Worm (Caenorhabditis elegans): ENCODE data around the gene T24A6.17.

T24A6.17 gene

DNA sequence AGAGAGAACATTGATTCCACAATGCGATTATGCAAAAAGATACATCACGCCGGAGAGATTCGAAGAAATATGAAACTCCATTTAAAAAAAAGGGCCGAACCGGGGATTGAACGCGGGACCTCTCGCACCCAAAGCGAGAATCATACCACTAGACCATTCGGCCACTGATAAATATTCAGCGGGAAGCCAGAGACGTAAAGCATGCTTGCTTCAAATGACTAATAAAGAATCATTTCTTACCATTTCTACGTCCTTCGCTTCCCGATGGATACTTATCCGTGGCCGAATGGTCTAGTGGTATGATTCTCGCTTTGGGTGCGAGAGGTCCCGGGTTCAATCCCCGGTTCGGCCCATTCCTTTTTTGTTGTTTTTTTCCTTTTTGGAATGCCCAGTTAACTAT is 24.0 kb upstream of the T24A6.17 start (continued):
- TF ChIP-seq ceh-58 (GFP tag; IDR thresholded peaks at IDR 0.05) (no peak), gei-17 (GFP tag; optimal IDR thresholded peaks at IDR 0.05) (no peak)

DNA sequence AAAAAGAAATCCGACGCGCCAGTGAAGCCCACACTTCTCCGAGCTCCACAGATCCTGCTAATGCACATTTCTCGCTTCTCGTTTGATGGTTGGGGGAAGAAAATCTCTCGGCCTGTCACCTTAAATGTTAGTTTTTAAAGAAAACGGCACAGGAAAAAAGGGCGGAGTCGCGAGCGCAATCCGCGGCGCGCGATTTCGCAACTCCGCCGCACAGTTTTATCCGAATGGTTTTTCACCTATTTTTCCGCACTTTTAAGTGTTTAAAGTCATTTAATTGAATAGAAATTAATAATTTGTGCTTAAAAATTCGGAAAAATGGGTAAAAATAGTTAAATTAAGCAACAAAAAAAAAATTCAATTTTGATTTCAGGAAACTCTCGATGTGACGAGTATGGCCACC is 23.4 kb upstream of the T24A6.17 start:
- TF ChIP-seq attf-3 (GFP tag; conservative IDR thresholded peaks at IDR 0.05) (0 out of 2 replicates have a peak, but pooled peaks have one; percentile 29), tlf-1 (GFP tag; optimal IDR thresholded peaks at IDR 0.05) (no peak), mel-28 (tag; optimal IDR thresholded peaks at IDR 0.05; ENCODE audit: borderline replicate concordance) (no peak), cebp-1 (GFP tag; IDR thresholded peaks at IDR 0.05) (peak; percentile 88), cebp-1 (tag; optimal IDR thresholded peaks at IDR 0.05) (peak; percentile 98), hmg-1.2 (GFP tag; IDR thresholded peaks at IDR 0.05) (0 out of 2 replicates have a peak, but pooled peaks have one; percentile 11), attf-5 (GFP tag; optimal IDR thresholded peaks at IDR 0.05) (peak; percentile 17), madf-10 (tag; optimal IDR thresholded peaks at IDR 0.05) (peak; percentile 10), ceh-40 (GFP tag; IDR thresholded peaks at IDR 0.05) (no peak), rcor-1 (GFP tag; IDR thresholded peaks at IDR 0.05) (0 out of 2 replicates have a peak, but pooled peaks have one; percentile 17), lin-54 (GFP tag; optimal IDR thresholded peaks at IDR 0.05) (peak; percentile 12), mcd-1 (GFP tag; IDR thresholded peaks at IDR 0.05) (peak; percentile 53), snpc-1.3 (tag; optimal IDR thresholded peaks at IDR 0.05; ENCODE audit: insufficient read depth) (peak; percentile 39), egrh-3 (GFP tag; IDR thresholded peaks at IDR 0.05) (peak; percentile 9; the same call in 1 of the 2 replicates)

DNA sequence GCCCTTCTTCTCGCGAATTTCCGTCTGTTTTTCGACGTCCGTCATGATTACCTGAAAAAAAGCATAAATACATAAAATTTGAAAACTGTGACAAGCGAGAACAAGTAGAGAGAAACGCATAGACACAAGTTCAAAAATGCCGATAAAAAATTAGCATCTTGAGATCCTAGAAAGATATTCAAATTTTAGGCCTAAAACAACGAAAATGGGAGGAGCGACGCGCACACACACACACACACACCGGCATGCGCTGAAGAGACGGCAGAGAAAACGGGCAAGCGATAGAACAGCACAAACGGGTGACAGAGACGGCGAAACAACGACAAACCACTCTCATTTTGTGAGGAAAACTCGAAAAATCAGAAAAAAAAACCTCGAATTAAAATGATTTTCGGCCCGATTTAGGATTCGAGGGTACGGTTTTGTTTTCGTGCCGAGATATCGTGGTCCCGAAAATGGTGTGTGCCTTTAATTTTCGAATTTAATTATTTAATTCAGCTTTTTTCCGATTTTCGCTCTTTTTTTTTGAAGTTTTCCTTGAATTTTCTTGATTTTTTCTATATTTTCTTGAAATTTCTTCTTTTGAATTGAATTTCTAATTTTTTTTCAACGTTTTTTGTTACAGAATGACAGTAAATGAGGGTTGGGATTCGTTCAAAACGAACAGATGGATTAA is 21.9 kb upstream of the T24A6.17 start, which contains the start of the genes rpl-11.1 and T22F3.2:
Gene rpl-11.1 (minus strand): TSS at position 51 of the 676 bp plus-strand sequence.
Gene T22F3.2 (plus strand): TSS at position 626 of the 676 bp plus-strand sequence.
- TF ChIP-seq ztf-22 (GFP tag; optimal IDR thresholded peaks at IDR 0.05) (no peak), F33H1.4 (GFP tag; IDR thresholded peaks at IDR 0.05) (peak; percentile 19; the same call in 1 of the 2 replicates), madf-10 (tag; optimal IDR thresholded peaks at IDR 0.05) (no peak), hrde-1 (tag; optimal IDR thresholded peaks at IDR 0.05; ENCODE audit: borderline replicate concordance) (no peak), nfyb-1 (GFP tag; IDR thresholded peaks at IDR 0.05) (0 out of 2 replicates have a peak, but pooled peaks have one; percentile 17), madf-6 (GFP tag; IDR thresholded peaks at IDR 0.05) (peak; percentile 9; the same call in 1 of the 2 replicates), cebp-1 (GFP tag; IDR thresholded peaks at IDR 0.05) (no peak), cebp-1 (tag; optimal IDR thresholded peaks at IDR 0.05) (peak; percentile 23), lsl-1 (GFP tag; optimal IDR thresholded peaks at IDR 0.05) (peak; percentile 47), ekl-4 (GFP tag; IDR thresholded peaks at IDR 0.05) (0 out of 2 replicates have a peak, but pooled peaks have one; percentile 20), attf-5 (GFP tag; optimal IDR thresholded peaks at IDR 0.05) (peak; percentile 41), mcd-1 (GFP tag; IDR thresholded peaks at IDR 0.05) (no peak), F23B12.7 (tag; optimal IDR thresholded peaks at IDR 0.05; ENCODE audit: insufficient read depth) (no peak), nfya-1 (tag; optimal IDR thresholded peaks at IDR 0.05; ENCODE audit: borderline replicate concordance, insufficient read depth) (no peak), tbp1 (GFP tag; optimal IDR thresholded peaks at IDR 0.05) (no peak), hmg-1.2 (GFP tag; IDR thresholded peaks at IDR 0.05) (peak; percentile 91), Y53G8AR.9 (GFP tag; conservative IDR thresholded peaks at IDR 0.05) (no peak), zim-3 (tag; optimal IDR thresholded peaks at IDR 0.05) (no peak), Y56A3A.18 (GFP tag; IDR thresholded peaks at IDR 0.05) (no peak), D2030.7 (GFP tag; IDR thresholded peaks at IDR 0.05) (no peak; the same call in 1 of the 2 replicates)

DNA sequence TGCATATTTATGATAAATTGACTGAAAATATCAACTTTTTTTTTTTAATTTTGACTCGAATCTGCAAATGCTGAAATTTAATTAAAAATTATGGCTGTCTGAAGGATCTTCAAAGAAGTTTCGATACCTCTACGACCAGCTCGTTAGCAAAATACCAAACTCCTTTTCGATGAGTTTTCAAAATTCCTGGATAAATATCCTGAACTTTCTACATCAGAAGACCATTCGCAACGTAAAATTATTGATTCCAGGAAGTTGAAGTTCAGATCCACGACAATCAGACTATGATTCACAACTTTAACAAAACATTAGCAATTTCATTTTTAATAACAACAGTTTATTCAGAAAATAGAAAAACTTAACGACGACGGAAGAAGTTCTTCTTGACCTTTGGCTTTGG is 20.8 kb upstream of the T24A6.17 start:
- TF ChIP-seq lag-1 (GFP tag; IDR thresholded peaks at IDR 0.05) (no peak), rcor-1 (GFP tag; IDR thresholded peaks at IDR 0.05) (peak; percentile 68), ceh-100 (GFP tag; IDR thresholded peaks at IDR 0.05) (peak; percentile 33; the same call in 1 of the 2 replicates), ztf-3 (GFP tag; optimal IDR thresholded peaks at IDR 0.05) (no peak), snpc-4 (GFP tag; optimal IDR thresholded peaks at IDR 0.05) (peak; percentile 66), snpc-4 (tag; optimal IDR thresholded peaks at IDR 0.05) (peak in 2 of 4 experiments; percentile 24 to 53), F39B2.1 (GFP tag; IDR thresholded peaks at IDR 0.05) (0 out of 2 replicates have a peak, but pooled peaks have one; percentile 34), zim-3 (tag; optimal IDR thresholded peaks at IDR 0.05) (no peak), nhr-120 (GFP tag; IDR thresholded peaks at IDR 0.05) (no peak), mcd-1 (GFP tag; IDR thresholded peaks at IDR 0.05) (peak; percentile 29; the same call in 1 of the 2 replicates), snpc-3.4 (tag; optimal IDR thresholded peaks at IDR 0.05) (peak; percentile 53), athp-1 (tag; optimal IDR thresholded peaks at IDR 0.05) (peak; percentile 51), ekl-4 (GFP tag; IDR thresholded peaks at IDR 0.05) (peak; percentile 79; the same call in 1 of the 2 replicates), mxl-1 (tag; optimal IDR thresholded peaks at IDR 0.05) (peak; percentile 21), akir-1 (GFP tag; optimal IDR thresholded peaks at IDR 0.05) (no peak)
